Worm (Caenorhabditis elegans): ENCODE data around the gene agt-2.

DNA sequence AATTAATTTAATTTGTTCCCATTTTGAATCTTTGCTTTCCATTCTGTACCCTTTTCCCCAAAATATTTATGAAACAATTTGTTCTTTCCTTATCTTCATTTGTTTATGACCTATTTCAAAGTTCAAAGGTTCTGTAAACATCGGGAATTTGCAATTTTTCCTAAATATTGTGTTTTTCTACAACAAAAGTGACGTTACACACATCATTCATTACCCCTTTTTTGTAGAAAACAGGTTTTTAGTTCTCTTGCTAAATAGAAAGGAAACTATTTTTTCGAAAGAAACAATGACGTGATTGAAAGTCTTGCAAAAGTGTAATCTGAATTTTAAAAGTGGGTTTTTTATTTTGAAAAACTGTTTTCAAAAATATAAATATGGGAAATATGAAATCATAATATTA is 49.0 kb downstream of the agt-2 start:
- TF ChIP-seq ceh-8 (GFP tag; optimal IDR thresholded peaks at IDR 0.05), result no peak
- TF ChIP-seq efl-1 (optimal IDR thresholded peaks at IDR 0.05), result no peak
- TF ChIP-seq efl-1 (GFP tag; optimal IDR thresholded peaks at IDR 0.05 in 1 of 2), result peak in 1 of 2 experiments; percentile 49
- TF ChIP-seq tlp-1 (tag; optimal IDR thresholded peaks at IDR 0.05), result no peak
- no peak for TF ChIP-seq rnt-1 (tag; optimal IDR thresholded peaks at IDR 0.05)
- no peak for TF ChIP-seq zag-1 (tag; optimal IDR thresholded peaks at IDR 0.05)
- no peak for TF ChIP-seq ztf-11 (tag; optimal IDR thresholded peaks at IDR 0.05)
- no peak for TF ChIP-seq nhr-90 (tag; optimal IDR thresholded peaks at IDR 0.05; ENCODE audit: poor library complexity)
- no peak for TF ChIP-seq sox-4 (tag; optimal IDR thresholded peaks at IDR 0.05)
- TF ChIP-seq lin-13 (GFP tag; optimal IDR thresholded peaks at IDR 0.05), result no peak
- no peak for TF ChIP-seq mdl-1 (tag; optimal IDR thresholded peaks at IDR 0.05)
- TF ChIP-seq pqm-1 (tag; optimal IDR thresholded peaks at IDR 0.05), result no peak
